Fruit fly (Drosophila melanogaster): ENCODE data around the gene RpL40.
A peak's percentile ranks its signal among the peaks of the same experiment; 100 is the strongest.

The RpL40 gene

DNA sequence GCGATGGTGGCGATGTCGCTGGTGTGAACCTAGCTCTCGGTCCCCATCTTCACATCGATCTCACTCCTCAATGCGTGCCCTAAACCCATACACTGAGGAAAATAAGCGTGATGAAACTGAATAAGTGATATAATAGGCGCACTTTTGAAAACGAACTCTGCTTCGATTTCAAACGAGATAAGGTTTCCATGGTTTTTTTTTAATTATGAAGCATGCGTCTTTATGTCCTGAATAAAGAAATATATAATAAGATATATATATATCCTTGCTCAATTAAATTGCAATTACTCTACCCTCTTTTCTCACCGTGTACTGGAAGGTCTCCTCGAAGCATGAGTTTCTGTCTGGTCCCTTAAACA lies 4.6 kb upstream of the RpL40 start (continued):
- TF ChIP-seq ATbp (GFP tag; optimal IDR thresholded peaks at IDR 0.05) (peak; percentile 46), Hr78 (GFP tag; optimal IDR thresholded peaks at IDR 0.05) (no peak), CG14441 (GFP tag; IDR thresholded peaks at IDR 0.05) (no peak), CG17829 (tag; optimal IDR thresholded peaks at IDR 0.05) (peak; percentile 89), CG13894 (tag; optimal IDR thresholded peaks at IDR 0.05) (no peak), cato (GFP tag; optimal IDR thresholded peaks at IDR 0.05; ENCODE audit: borderline replicate concordance) (peak; percentile 28), CG2129 (GFP tag; IDR thresholded peaks at IDR 0.05; ENCODE audit: partially characterized antibody) (no peak), CG9932 (GFP tag; IDR thresholded peaks at IDR 0.05) (peak; percentile 71), CG14965 (GFP tag; optimal IDR thresholded peaks at IDR 0.05; ENCODE audit: borderline replicate concordance) (no peak), tx (GFP tag; optimal IDR thresholded peaks at IDR 0.05) (no peak), gt (GFP tag; IDR thresholded peaks at IDR 0.05) (no peak), CG11093 (GFP tag; IDR thresholded peaks at IDR 0.05) (no peak), sna (GFP tag; IDR thresholded peaks at IDR 0.05; ENCODE audit: partially characterized antibody) (no peak), Gug (GFP tag; IDR thresholded peaks at IDR 0.05) (peak; percentile 7; the same call in 1 of the 4 replicates), CG10321 (GFP tag; IDR thresholded peaks at IDR 0.05) (no peak), CG18476 (GFP tag; optimal IDR thresholded peaks at IDR 0.05) (peak; percentile 47), nom (GFP tag; optimal IDR thresholded peaks at IDR 0.05) (peak; percentile 85), tup (GFP tag; optimal IDR thresholded peaks at IDR 0.05) (peak; percentile 10), Dip3 (GFP tag; optimal IDR thresholded peaks at IDR 0.05) (peak; percentile 4), CG3281 (GFP tag; optimal IDR thresholded peaks at IDR 0.05) (peak; percentile 63), stc (GFP tag; IDR thresholded peaks at IDR 0.05) (no peak), ro (GFP tag; IDR thresholded peaks at IDR 0.05) (no peak), mam (GFP tag; optimal IDR thresholded peaks at IDR 0.05) (peak; percentile 10), CG6813 (GFP tag; optimal IDR thresholded peaks at IDR 0.05) (peak; percentile 74), Ptx1 (GFP tag; IDR thresholded peaks at IDR 0.05) (0 out of 2 replicates have a peak, but pooled peaks have one; percentile 8), abd-A (tag; optimal IDR thresholded peaks at IDR 0.05) (no peak), Atf3 (GFP tag; optimal IDR thresholded peaks at IDR 0.05) (no peak), CG12769 (tag; optimal IDR thresholded peaks at IDR 0.05) (no peak), CG31365 (tag; optimal IDR thresholded peaks at IDR 0.05) (no peak), CG6683 (GFP tag; optimal IDR thresholded peaks at IDR 0.05) (no peak), grau (tag; optimal IDR thresholded peaks at IDR 0.05) (peak; percentile 69), dpn (GFP tag; optimal IDR thresholded peaks at IDR 0.05) (peak; percentile 10 to 22), CG12391 (tag; optimal IDR thresholded peaks at IDR 0.05) (peak; percentile 78), CG2875 (GFP tag; optimal IDR thresholded peaks at IDR 0.05) (peak; percentile 49), grn (GFP tag; optimal IDR thresholded peaks at IDR 0.05) (no peak), gem (tag; optimal IDR thresholded peaks at IDR 0.05) (peak; percentile 84), dysf (GFP tag; IDR thresholded peaks at IDR 0.05) (peak; percentile 50; the same call in 2 of the 3 replicates), pita (GFP tag; optimal IDR thresholded peaks at IDR 0.05) (no peak), ac (GFP tag; optimal IDR thresholded peaks at IDR 0.05) (peak; percentile 72), bbx (GFP tag; IDR thresholded peaks at IDR 0.05; ENCODE audit: partially characterized antibody) (no peak), ERR (GFP tag; optimal IDR thresholded peaks at IDR 0.05) (no peak), Hmx (GFP tag; optimal IDR thresholded peaks at IDR 0.05) (no peak), CG5953 (GFP tag; IDR thresholded peaks at IDR 0.05) (no peak), CG11456 (GFP tag; IDR thresholded peaks at IDR 0.05) (no peak), H15 (GFP tag; IDR thresholded peaks at IDR 0.05) (0 out of 3 replicates have a peak, but pooled peaks have one; percentile 6), CG8089 (GFP tag; optimal IDR thresholded peaks at IDR 0.05) (no peak), sqz (GFP tag; optimal IDR thresholded peaks at IDR 0.05) (peak; percentile 39), Adf1 (GFP tag; IDR thresholded peaks at IDR 0.05) (no peak), gce (GFP tag; IDR thresholded peaks at IDR 0.05) (0 out of 3 replicates have a peak, but pooled peaks have one; percentile 9), CG3726 (GFP tag; IDR thresholded peaks at IDR 0.05) (no peak), row (GFP tag; IDR thresholded peaks at IDR 0.05) (peak; percentile 69)

Measured in whole organism, embryonic.